Fruit fly (Drosophila melanogaster): ENCODE data around the gene CG16986.
A peak's percentile ranks its signal among the peaks of the same experiment; 100 is the strongest.

Gene CG16986

DNA sequence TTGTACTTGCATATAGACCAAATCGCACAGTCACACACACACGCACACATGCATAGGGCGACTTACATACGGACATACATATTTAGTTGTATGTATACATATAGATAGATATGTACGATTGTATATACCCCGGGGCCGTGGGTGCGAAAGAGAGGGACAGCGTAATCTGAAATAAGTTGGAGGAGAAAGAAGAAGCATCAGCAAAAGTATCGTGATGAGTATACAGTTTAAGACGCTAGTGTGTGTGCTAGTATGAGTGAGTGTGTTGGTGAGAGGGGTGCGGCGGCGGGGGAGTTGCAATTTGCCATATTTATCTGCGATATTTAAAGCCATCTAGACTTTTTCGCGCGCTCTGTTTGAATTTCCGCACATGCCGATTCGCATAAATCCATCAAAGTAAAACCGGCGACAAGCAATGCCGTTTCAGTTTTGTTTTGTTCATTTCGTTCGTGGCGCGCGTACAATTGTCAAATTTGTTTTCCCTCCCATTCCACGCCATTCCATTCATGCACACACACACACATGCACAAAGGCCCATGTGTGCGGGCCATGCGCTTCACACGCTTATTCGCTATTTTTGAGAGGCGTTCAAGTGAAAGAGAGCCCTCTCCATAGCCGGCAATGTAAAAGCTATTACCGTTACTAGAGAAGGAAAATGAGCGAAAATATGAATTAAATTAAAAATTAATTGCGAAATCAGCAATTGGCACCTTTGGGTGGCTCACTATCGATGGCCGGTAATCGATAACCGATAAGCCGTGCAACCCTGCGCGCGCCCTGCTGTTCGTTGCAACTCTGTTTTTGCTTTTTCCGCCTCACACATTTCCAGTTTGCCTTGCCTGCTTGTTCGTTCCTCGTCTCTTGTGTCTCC, 35.0 kb downstream of the CG16986 start (continued):
- TF ChIP-seq Rx (GFP tag; IDR thresholded peaks at IDR 0.05) (peak; percentile 74), pnt (GFP tag; optimal IDR thresholded peaks at IDR 0.05) (peak; percentile 12), Dbx (GFP tag; IDR thresholded peaks at IDR 0.05) (peak; percentile 84), CG17912 (GFP tag; optimal IDR thresholded peaks at IDR 0.05) (peak; percentile 91), gem (tag; optimal IDR thresholded peaks at IDR 0.05) (peak; percentile 52), Tbp (GFP tag; optimal IDR thresholded peaks at IDR 0.05) (peak; percentile 5), Jarid2 (GFP tag; optimal IDR thresholded peaks at IDR 0.05) (peak; percentile 59), CG5953 (GFP tag; IDR thresholded peaks at IDR 0.05) (peak; percentile 63; the same call in 1 of the 2 replicates), CG14050 (GFP tag; IDR thresholded peaks at IDR 0.05) (peak; percentile 75; the same call in 2 of the 3 replicates), Poxn (GFP tag; IDR thresholded peaks at IDR 0.05) (0 out of 2 replicates have a peak, but pooled peaks have one; percentile 31), luna (GFP tag; optimal IDR thresholded peaks at IDR 0.05) (peak; percentile 62), Chrac-16 (GFP tag; optimal IDR thresholded peaks at IDR 0.05) (peak; percentile 51), Fer2 (tag; optimal IDR thresholded peaks at IDR 0.05) (peak; percentile 81), CG30020 (tag; optimal IDR thresholded peaks at IDR 0.05) (peak; percentile 61), CG42726 (GFP tag; IDR thresholded peaks at IDR 0.05; ENCODE audit: partially characterized antibody) (peak; percentile 50; the same call in 1 of the 2 replicates), CG7372 (GFP tag; IDR thresholded peaks at IDR 0.05) (peak; percentile 70; the same call in 1 of the 2 replicates), CG18476 (GFP tag; optimal IDR thresholded peaks at IDR 0.05) (peak; percentile 61), CG10979 (tag; optimal IDR thresholded peaks at IDR 0.05) (peak; percentile 67), CG2875 (GFP tag; optimal IDR thresholded peaks at IDR 0.05) (peak; percentile 80)

- TF ChIP-seq Rfx (GFP tag; IDR thresholded peaks at IDR 0.05) (peak; percentile 46), cwo (GFP tag; optimal IDR thresholded peaks at IDR 0.05) (peak; percentile 9), pros (GFP tag; optimal IDR thresholded peaks at IDR 0.05) (no peak), Deaf1 (tag; optimal IDR thresholded peaks at IDR 0.05) (peak; percentile 63), wor (GFP tag; IDR thresholded peaks at IDR 0.05) (no peak), CG7928 (GFP tag; optimal IDR thresholded peaks at IDR 0.05) (no peak), CG17328 (GFP tag; IDR thresholded peaks at IDR 0.05) (no peak), CG2120 (GFP tag; optimal IDR thresholded peaks at IDR 0.05) (no peak), row (GFP tag; IDR thresholded peaks at IDR 0.05) (peak; percentile 23; the same call in 1 of the 3 replicates), CG17912 (GFP tag; optimal IDR thresholded peaks at IDR 0.05) (no peak), CG18619 (GFP tag; optimal IDR thresholded peaks at IDR 0.05) (no peak), Sin3A (optimal IDR thresholded peaks at IDR 0.05) (no peak), CG11560 (tag; IDR thresholded peaks at IDR 0.05) (no peak), sisA (GFP tag; IDR thresholded peaks at IDR 0.05) (no peak), da (GFP tag; optimal IDR thresholded peaks at IDR 0.05) (no peak), D (optimal IDR thresholded peaks at IDR 0.05) (no peak), D (GFP tag; optimal IDR thresholded peaks at IDR 0.05) (no peak), cad (GFP tag; optimal IDR thresholded peaks at IDR 0.05) (no peak), zfh1 (GFP tag; IDR thresholded peaks at IDR 0.05) (no peak), CG13775 (GFP tag; optimal IDR thresholded peaks at IDR 0.05) (no peak), D19A (tag; optimal IDR thresholded peaks at IDR 0.05) (peak; percentile 22), CG33557 (GFP tag; optimal IDR thresholded peaks at IDR 0.05) (no peak), CG10431 (GFP tag; optimal IDR thresholded peaks at IDR 0.05) (no peak), CG18011 (GFP tag; optimal IDR thresholded peaks at IDR 0.05) (no peak), dimm (GFP tag; IDR thresholded peaks at IDR 0.05) (no peak), CG2202 (tag; optimal IDR thresholded peaks at IDR 0.05) (no peak), Scr (GFP tag; IDR thresholded peaks at IDR 0.05; ENCODE audit: partially characterized antibody) (no peak), CG4328 (GFP tag; optimal IDR thresholded peaks at IDR 0.05) (no peak), gem (tag; optimal IDR thresholded peaks at IDR 0.05) (no peak), phol (tag; optimal IDR thresholded peaks at IDR 0.05) (peak; percentile 73)
Observed at dm6 chr3L:2636023-2636968, 36.2 kb downstream of the CG16986 start.

Data from whole organism, embryonic.